Fruit fly (Drosophila melanogaster): ENCODE measurements around the gene Pdhb.

Pdhb gene

DNA sequence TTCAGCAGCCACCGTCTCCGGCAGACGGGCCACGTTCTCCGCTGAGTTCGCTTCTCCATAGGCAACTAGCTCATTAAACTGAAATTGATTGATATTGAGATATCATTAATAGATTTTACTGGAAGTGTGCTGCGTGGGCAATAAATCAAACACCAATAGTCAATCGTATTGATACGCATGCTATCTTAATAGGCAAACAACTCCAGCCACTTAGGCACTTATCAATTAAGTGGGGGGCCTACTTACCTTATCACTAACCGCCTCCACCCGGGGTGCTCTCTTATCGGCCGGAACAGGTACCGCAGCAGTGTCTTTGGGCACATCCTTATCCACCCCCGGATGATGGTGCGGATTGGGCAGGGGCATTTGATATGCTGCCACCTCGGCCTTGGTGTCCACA, 1.1 kb upstream of the Pdhb start:
- TF ChIP-seq CTCF (optimal IDR thresholded peaks at IDR 0.05) (no peak), CG8478 (optimal IDR thresholded peaks at IDR 0.05) (no peak)

DNA sequence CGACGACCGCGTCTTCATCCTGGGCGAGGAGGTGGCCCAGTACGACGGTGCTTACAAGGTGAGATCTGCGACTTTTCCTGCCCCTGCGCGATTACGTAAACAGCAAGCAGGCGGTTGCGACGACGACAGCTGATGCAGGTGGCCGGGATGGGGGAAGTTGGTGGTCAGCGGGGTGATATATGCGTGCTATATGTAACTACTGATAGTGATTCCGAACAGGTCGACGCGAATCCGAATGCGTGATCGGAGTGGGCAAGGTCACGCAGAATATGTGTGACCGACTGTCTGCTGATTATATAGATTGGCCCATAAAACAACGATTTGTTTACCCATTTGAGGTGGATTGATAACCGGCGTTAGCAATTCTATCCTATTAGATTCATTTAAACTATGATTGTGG, 521 bp downstream of the Pdhb start:
- TF ChIP-seq CTCF (optimal IDR thresholded peaks at IDR 0.05): no peak
- no peak for TF ChIP-seq CG8478 (optimal IDR thresholded peaks at IDR 0.05)

DNA sequence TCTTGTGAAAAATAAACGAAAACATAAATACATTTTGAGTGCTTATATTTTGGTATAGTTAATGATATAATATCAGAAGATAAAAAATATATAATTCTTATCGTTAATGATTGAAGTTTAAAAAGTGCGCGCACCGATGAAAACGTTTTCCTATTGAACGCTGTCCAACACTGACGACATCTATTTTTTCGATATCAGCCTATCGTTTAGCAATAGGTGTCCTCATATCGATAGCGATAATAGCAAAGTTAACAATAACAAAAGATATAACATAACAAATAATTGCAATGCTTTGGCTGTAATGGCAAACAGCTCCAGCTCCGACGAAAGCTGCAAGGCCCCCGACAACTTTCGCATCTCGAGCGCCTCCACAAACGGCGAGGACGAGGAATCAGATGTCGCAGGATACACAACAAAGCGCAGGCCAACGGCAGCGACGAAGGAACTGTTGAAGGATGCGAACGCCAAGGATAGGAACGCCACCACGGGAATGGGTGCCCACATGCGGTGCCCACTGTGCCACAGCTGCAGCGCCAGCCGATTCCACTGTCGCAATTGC, 3.4 kb downstream of the Pdhb start, which contains the start of gene Atg14:
Gene Atg14, plus strand, starts transcription at position 225 of the 559 bp plus-strand sequence.
- no peak for TF ChIP-seq CG8478 (optimal IDR thresholded peaks at IDR 0.05)
- no peak for TF ChIP-seq CTCF (optimal IDR thresholded peaks at IDR 0.05)

DNA sequence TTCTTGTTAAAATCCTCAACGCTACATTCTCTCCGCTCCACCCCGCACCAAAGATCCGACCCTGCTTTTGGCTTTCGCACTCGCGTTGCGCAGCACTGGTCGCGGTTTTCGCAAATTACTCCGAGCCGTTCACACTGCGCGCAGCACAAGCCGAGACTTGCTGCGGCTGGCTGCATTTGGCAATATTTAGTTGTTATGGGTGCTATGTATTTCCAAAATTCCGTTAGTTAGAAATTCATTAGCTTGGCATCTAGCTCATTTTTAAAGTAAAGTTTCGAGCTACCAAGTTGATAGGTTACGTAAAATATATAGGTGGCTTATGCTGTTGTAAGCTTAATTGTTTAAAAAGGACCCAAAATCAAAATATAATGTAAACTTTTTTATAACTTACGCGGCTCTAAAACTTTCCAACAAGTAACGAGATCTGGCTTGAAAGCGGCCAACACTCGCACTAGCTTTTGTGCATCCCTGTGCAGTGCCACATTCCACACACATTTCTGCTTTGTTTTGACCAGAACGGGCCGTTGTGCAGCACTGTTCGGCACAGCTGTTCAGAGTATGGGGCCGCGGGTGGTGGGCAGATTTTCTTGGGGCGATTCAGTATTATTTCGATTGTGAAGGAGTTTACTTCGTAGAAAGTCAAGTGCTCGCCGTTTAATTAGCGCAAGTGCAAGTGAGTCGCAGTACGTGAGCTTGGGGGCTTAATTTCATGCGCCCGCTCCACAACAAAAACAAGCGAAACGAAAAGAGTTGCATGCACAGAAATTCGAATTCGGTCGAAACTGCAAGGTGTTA, 10.1 kb downstream of the Pdhb start, which contains the start of the genes yem and Ctl2:
Gene yem, minus strand, starts transcription at position 63 of the 795 bp plus-strand sequence.
Gene Ctl2, plus strand, starts transcription at position 554 of the 795 bp plus-strand sequence.
- no peak for TF ChIP-seq CTCF (optimal IDR thresholded peaks at IDR 0.05)
- TF ChIP-seq CG8478 (optimal IDR thresholded peaks at IDR 0.05): no peak

DNA sequence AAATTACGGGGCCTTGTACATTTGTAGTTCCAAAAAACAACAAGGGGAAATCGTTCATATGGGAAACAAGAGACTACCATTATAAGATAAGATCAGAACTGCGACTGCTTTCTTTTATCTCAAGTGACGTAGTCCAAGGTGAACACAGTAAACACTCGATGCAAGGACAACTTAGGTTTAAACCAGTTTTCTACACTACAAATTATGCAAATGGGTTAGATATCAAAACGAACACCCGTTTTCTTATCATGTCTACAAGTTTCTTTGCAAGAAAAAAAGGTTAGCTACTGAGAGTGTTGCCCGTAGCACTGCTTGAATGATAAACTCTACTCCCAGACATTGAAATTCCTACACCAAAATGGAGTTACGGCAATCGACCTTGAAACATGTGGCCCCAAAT, 11.3 kb downstream of the Pdhb start:
- TF ChIP-seq CTCF (optimal IDR thresholded peaks at IDR 0.05) (no peak), CG8478 (optimal IDR thresholded peaks at IDR 0.05) (no peak)

DNA sequence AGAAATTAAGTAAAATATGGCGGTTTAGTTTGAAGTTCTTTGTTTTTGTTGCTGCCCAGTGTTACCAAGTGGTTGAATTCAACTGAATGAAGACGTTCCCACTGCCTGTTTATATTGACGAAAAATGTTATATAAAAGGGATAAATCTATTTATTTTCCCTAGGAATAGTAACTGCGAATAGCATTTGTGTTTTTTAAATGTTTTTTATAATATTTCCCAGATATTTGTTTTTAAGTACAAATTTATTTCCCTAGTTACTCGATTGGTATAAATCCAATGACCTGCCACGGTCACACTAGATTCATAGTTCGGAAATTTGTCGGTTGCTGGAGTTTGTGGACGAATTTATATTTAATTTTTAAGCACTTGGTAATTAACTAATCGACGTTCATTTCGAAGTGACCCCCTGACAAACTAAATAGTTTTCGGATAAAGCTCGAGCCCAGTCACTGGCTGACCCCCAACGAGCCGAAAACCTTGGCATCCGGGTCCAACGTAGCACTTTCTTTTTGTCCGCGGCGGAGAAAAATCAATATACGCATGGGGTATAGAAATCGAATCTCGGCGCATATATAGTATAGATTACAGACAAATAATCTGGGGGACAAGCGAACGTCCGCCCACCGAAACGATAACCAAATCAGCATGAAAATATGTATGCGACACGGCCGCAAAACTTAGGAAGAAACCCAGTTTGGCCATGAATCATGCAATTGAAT, 18.2 kb downstream of the Pdhb start, which contains the start of the genes dgt6 and Vha100-1:
Gene dgt6, minus strand, starts transcription at position 71 of the 720 bp plus-strand sequence.
Gene Vha100-1, plus strand, starts transcription at position 292 of the 720 bp plus-strand sequence.
- TF ChIP-seq CG8478 (optimal IDR thresholded peaks at IDR 0.05): no peak
- TF ChIP-seq CTCF (optimal IDR thresholded peaks at IDR 0.05): peak in 1 of 2 experiments; percentile 31

DNA sequence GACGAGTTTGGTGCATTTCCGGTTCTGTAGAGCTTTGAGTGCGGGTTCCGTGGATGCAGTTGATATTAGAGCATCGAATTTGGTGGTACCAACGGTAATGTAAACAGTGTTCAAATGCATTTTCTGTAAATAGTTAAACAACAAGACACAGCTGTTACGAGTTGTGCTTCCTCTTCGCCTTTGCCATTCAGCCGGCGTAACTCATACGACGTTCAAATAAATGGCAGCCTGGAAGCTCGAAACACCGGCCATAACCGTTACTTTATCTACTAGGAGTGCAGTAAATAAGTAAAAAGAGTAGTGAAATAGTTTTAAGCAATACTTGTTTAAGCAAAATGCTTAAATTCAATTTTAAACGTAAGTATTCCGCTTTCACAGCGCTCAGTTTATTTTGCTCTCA, 25.5 kb downstream of the Pdhb start, which contains the start of the genes Alg13 and superdeath:
Gene Alg13, minus strand, starts transcription at position 167 of the 400 bp plus-strand sequence.
Gene superdeath, plus strand, starts transcription at position 256 of the 400 bp plus-strand sequence.
- TF ChIP-seq CTCF (optimal IDR thresholded peaks at IDR 0.05): no peak
- no peak for TF ChIP-seq CG8478 (optimal IDR thresholded peaks at IDR 0.05)

DNA sequence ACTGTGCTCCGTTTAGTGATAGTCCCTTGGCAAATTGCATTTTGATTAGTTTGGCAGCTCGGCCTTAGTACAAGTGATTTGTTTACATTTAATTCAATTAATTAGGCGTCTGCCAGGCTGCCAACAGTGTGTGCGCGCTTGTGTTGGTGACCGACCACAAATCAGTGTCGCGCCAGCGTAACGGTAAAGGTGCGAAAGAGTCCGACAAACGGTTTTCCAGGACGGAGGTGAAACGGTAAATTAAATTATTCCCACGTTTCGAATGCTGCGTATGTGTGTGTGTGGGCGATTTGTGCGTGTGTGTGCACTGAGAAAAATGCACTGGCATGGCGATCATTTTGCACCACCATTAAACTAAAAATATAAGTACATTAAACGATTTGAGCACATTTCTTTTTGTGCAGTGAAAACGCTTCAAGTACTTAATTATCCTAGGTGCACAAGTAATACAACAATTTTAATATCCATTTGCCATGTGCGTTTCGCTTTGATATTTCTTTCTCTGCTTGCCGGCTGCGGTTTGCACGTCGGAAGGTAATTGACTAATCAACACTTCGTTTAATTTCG, 26.2 kb downstream of the Pdhb start:
- TF ChIP-seq CG8478 (optimal IDR thresholded peaks at IDR 0.05): no peak
- no peak for TF ChIP-seq CTCF (optimal IDR thresholded peaks at IDR 0.05)

DNA sequence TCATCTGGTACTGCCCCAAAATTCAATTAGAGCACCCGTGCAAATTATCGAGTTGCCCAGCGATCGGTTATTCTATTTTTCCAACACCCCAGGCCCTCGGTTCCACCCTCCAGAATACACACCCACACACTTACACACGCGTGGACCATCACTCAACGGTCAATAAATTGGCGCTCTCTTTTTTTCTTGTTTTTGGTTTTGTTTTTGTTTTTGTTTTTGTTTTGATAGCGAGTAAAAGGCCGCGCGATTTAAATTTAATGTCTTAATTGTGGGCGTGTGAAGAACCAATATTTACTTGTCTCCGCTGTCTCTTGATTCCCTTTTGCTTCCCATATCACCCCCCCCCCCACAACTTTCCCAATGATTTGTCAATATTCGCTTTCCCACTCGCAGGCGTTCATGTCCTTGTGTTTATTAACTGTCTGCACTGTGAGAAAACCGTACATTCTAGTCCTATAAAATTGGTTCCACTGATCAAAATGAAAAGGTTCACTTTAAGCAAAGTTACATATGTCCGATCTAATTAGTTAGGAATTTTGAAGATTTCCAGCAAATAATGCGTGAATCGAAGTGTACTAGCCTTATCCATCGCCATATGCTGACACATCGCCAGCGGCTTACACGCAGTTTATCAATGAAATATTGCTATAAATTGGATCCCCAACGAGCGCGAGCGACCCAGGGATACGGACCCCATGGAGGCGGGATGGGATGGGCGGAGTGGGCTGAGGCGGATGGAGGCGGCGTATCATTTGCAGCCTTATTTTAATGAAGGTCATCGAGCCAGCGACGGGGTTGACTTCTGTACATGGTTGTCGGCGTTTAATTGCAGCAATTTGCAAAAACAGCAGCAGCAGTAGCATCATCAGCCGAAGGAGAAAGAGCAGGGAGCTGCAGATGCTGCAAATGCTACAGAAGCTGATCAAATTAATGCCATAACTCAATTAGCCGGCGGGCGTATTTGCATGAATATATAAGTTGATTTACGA, 27.2 kb downstream of the Pdhb start:
- no peak for TF ChIP-seq CTCF (optimal IDR thresholded peaks at IDR 0.05)

DNA sequence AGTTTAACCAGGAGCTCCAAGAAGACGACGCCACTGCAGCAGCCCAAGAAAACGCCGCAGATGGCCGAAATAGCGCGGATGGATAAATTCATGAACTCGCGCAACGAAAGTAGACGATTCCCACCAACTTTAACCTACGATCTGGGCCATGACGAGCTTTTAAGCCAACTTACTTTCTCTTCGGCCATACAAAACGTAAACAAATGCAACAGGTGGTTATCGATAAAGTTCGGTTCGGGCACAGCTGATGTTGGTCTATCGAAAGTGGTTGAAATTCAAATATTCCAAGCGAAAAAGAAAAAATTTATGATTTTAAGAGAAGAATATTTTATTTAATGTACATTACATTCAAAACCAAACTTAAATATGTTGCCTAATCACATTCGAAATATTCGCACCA, 33.8 kb downstream of the Pdhb start, which contains the start of gene CG14511:
Gene CG14511, minus strand, starts transcription at position 184 of the 400 bp plus-strand sequence.
- TF ChIP-seq CTCF (optimal IDR thresholded peaks at IDR 0.05) (no peak), CG8478 (optimal IDR thresholded peaks at IDR 0.05) (no peak)

DNA sequence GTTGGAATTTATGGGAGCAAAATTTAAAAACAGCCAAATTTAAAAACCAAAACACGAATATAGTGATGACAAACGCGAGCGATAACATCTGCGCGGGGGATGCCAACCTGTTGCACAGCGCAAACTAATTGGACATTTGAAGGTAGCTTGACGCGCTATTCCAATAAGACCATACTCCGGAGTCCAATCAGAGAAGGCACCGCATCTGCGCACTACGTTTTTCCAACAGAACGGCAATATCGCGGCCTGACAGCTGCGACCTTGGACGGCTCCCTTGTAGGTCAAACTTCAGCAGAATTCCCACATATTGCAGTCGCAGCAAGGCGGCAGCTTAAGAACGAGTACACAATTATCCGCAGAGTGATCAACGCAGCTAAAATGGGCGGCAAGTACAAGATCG, 35.2 kb downstream of the Pdhb start, which contains the start of the genes CG11882 and Pglym78:
Gene CG11882, minus strand, starts transcription at position 101 of the 400 bp plus-strand sequence.
Gene Pglym78, plus strand, starts transcription at position 177 of the 400 bp plus-strand sequence.
- TF ChIP-seq CTCF (optimal IDR thresholded peaks at IDR 0.05) (peak; percentile 53 to 69), CG8478 (optimal IDR thresholded peaks at IDR 0.05) (no peak)

DNA sequence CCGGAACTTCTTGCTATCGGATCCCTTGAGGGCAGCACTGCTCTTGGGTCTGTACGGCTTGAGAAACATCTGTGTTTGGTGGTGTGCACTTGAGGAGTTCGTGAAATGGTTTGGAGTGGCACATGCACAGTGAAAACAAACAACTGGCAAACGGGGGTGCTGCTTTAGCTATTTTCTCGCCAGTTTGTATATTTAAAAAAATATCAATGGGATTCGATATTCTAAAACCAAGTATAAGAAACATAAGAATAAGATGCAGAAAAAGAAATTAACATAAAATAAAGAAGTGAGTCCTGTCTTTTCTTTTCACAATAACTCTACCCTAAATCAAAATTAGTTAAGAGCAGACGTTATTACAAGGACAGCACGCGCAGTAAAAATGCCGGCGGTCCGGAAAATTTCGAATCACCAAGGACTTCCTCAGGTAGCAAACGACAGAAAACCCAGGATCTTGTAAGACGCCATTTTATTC, 38.8 kb downstream of the Pdhb start, which contains the start of gene eIF2D:
Gene eIF2D, minus strand, starts transcription at position 174 of the 472 bp plus-strand sequence.
- no peak for TF ChIP-seq CTCF (optimal IDR thresholded peaks at IDR 0.05)
- TF ChIP-seq CG8478 (optimal IDR thresholded peaks at IDR 0.05): no peak

DNA sequence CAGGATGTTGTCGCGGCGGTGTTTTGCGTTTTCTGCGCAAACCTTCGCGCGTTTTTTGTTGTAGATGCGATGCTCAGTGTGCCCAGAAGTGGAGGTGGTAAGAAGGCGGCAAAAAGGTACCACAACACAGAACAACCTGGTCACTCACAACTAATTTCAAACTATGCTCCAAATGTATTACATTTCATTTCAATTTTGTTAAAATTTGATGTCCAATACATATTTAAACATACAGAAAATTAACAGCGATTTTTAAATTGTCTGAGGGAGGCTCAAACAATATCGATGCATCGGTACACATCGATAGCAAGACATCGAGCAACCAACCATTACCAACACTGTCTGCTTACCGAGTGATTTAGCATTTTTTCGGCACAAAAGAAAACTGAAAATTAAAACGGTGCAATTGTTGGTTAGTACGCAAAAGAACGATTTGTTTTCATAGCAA, 40.4 kb downstream of the Pdhb start, which contains the start of the genes Slbp and Rpn2:
Gene Slbp, minus strand, starts transcription at position 70 of the 448 bp plus-strand sequence.
Gene Rpn2, plus strand, starts transcription at position 328 of the 448 bp plus-strand sequence.
- no peak for TF ChIP-seq CG8478 (optimal IDR thresholded peaks at IDR 0.05)
- no peak for TF ChIP-seq CTCF (optimal IDR thresholded peaks at IDR 0.05)
